Worm (Caenorhabditis elegans) whole organism, young adult: ENCODE results near the gene cpt-5.

ENCODE experiments used
- B0019.2 ChIP-seq: fragments of 200-800 bp; sonication (Bioruptor generic); conservative IDR thresholded peaks from 2 replicates; pipeline ENCODE4 v1.3.6; 2022; ENCODE audit warnings: missing genetic modification reagents, missing genetic modification characterization, missing compliant biosample characterization
- B0261.1 ChIP-seq: sonication (generic microtip); optimal IDR thresholded peaks from 2 replicates; lab custom pipeline; 2016; ENCODE audit warnings: mild to moderate bottlenecking, missing genetic modification characterization, moderate library complexity, missing compliant biosample characterization
- C06A6.2 ChIP-seq: fragments of 200-800 bp; sonication (Bioruptor generic); conservative IDR thresholded peaks from 2 replicates; pipeline ENCODE4 v1.3.6; 2022; ENCODE audit warnings: missing genetic modification characterization, missing compliant biosample characterization
- D2030.7 ChIP-seq: fragments of 200-800 bp; sonication (Bioruptor generic); IDR thresholded peaks from 2 replicates; pipeline ENCODE4 v1.3.6; 2022; ENCODE audit warnings: missing genetic modification reagents, missing genetic modification characterization, missing compliant biosample characterization
- F33H1.4 ChIP-seq: fragments of 200-800 bp; sonication (Bioruptor generic); IDR thresholded peaks from 2 replicates; pipeline ENCODE4 v1.3.6; 2022; ENCODE audit warnings: missing genetic modification reagents, missing genetic modification characterization, missing compliant biosample characterization
- F37B4.10 ChIP-seq: fragments of 200-800 bp; sonication (Bioruptor generic); IDR thresholded peaks from 2 replicates; pipeline ENCODE4 v1.3.6; 2022; ENCODE audit warnings: missing genetic modification characterization, missing compliant biosample characterization
- Y56A3A.18 ChIP-seq: fragments of 200-800 bp; sonication (Bioruptor generic); IDR thresholded peaks from 2 replicates; pipeline ENCODE4 v1.3.6; 2022; ENCODE audit warnings: missing genetic modification reagents, missing genetic modification characterization, missing compliant biosample characterization
- ama-1 ChIP-seq, 3 experiments: fragments of 150-350 bp in 1 of 3; sonication (generic microtip) in 2 of 3; optimal IDR thresholded peaks; 2 replicates each; lab custom pipeline; 2014 to 2018; ENCODE audit warnings: missing biosample characterization in 2 of 3, missing genetic modification characterization in 2 of 3, missing genetic modification reagents in 2 of 3
- aptf-2 ChIP-seq: fragments of 200-800 bp; sonication (Bioruptor generic); conservative IDR thresholded peaks from 2 replicates; pipeline ENCODE4 v1.3.6; 2022; ENCODE audit warnings: missing genetic modification reagents, missing genetic modification characterization, missing compliant biosample characterization
- aptf-3 ChIP-seq: fragments of 200-800 bp; sonication (Bioruptor generic); IDR thresholded peaks from 2 replicates; pipeline ENCODE4 v1.3.6; 2022; ENCODE audit warnings: missing genetic modification characterization, missing compliant biosample characterization
- attf-3 ChIP-seq: fragments of 200-800 bp; sonication (Bioruptor generic); conservative IDR thresholded peaks from 2 replicates; pipeline ENCODE4 v1.3.6; 2022; ENCODE audit warnings: missing genetic modification reagents, missing genetic modification characterization, missing compliant biosample characterization
- attf-6 ChIP-seq: fragments of 200-800 bp; sonication (Bioruptor generic); IDR thresholded peaks from 2 replicates; pipeline ENCODE4 v1.3.6; 2022; ENCODE audit warnings: missing genetic modification reagents, missing genetic modification characterization, missing compliant biosample characterization
- bed-2 ChIP-seq: fragments of 200-800 bp; sonication (Bioruptor generic); IDR thresholded peaks from 2 replicates; pipeline ENCODE4 v1.3.6; 2022; ENCODE audit warnings: missing genetic modification reagents, missing genetic modification characterization, missing compliant biosample characterization
- cebp-2 ChIP-seq: fragments of 200-800 bp; sonication (Bioruptor generic); IDR thresholded peaks from 2 replicates; pipeline ENCODE4 v1.3.6; 2022; ENCODE audit warnings: missing genetic modification characterization, missing compliant biosample characterization
- ceh-100 ChIP-seq: fragments of 200-800 bp; sonication (Bioruptor generic); IDR thresholded peaks from 2 replicates; pipeline ENCODE4 v1.3.6; 2022; ENCODE audit warnings: missing genetic modification reagents, missing genetic modification characterization, missing compliant biosample characterization
- ceh-27 ChIP-seq: fragments of 200-800 bp; sonication (Bioruptor generic); optimal IDR thresholded peaks from 2 replicates; lab custom pipeline; 2018; ENCODE audit warnings: mild to moderate bottlenecking, missing genetic modification characterization, moderate library complexity, missing compliant biosample characterization
- ceh-91 ChIP-seq: fragments of 200-800 bp; sonication (Bioruptor generic); IDR thresholded peaks from 2 replicates; pipeline ENCODE4 v1.3.6; 2022; ENCODE audit warnings: missing genetic modification reagents, missing genetic modification characterization, missing compliant biosample characterization
- egrh-3 ChIP-seq: fragments of 200-800 bp; sonication (Bioruptor generic); IDR thresholded peaks from 2 replicates; pipeline ENCODE4 v1.3.6; 2022; ENCODE audit warnings: missing genetic modification reagents, missing genetic modification characterization, missing compliant biosample characterization
- ets-4 ChIP-seq: fragments of 200-800 bp; sonication (Bioruptor generic); optimal IDR thresholded peaks from 2 replicates; lab custom pipeline; 2018; ENCODE audit warnings: mild to moderate bottlenecking, missing genetic modification characterization, missing compliant biosample characterization
- fkh-3 ChIP-seq: sonication (generic microtip); optimal IDR thresholded peaks from 2 replicates; lab custom pipeline; 2016; ENCODE audit warnings: mild to moderate bottlenecking, missing genetic modification characterization, missing compliant biosample characterization
- gei-17 ChIP-seq: fragments of 200-800 bp; sonication (Bioruptor generic); optimal IDR thresholded peaks from 2 replicates; lab custom pipeline; 2018; ENCODE audit warnings: mild to moderate bottlenecking, missing genetic modification characterization, missing compliant biosample characterization
- him-1 ChIP-seq: sonication (generic microtip); optimal IDR thresholded peaks from 2 replicates; lab custom pipeline; 2016; ENCODE audit warnings: missing genotype, missing genetic modification reagents, missing genetic modification characterization, missing compliant biosample characterization
- hlh-26 ChIP-seq: fragments of 200-800 bp; sonication (Bioruptor generic); conservative IDR thresholded peaks from 2 replicates; pipeline ENCODE4 v1.3.6; 2022; ENCODE audit warnings: missing genetic modification reagents, missing genetic modification characterization, missing compliant biosample characterization
- hmg-20 ChIP-seq: fragments of 200-800 bp; sonication (Bioruptor generic); IDR thresholded peaks from 2 replicates; pipeline ENCODE4 v1.3.6; 2022; ENCODE audit warnings: missing genetic modification reagents, missing genetic modification characterization, missing compliant biosample characterization
- hsf-1 ChIP-seq: fragments of 200-800 bp; sonication (Bioruptor generic); IDR thresholded peaks from 2 replicates; pipeline ENCODE4 v1.3.6; 2022; ENCODE audit warnings: missing genetic modification reagents, missing genetic modification characterization, missing compliant biosample characterization
- lag-1 ChIP-seq: fragments of 200-800 bp; sonication (Bioruptor generic); IDR thresholded peaks from 2 replicates; pipeline ENCODE4 v1.3.6; 2022; ENCODE audit warnings: missing genetic modification reagents, missing genetic modification characterization, missing compliant biosample characterization
- lin-35 ChIP-seq, 3 experiments: fragments of 150-350 bp in 2 of 3; sonication (generic microtip) in 1 of 3; optimal IDR thresholded peaks; 2 replicates each; lab custom pipeline; 2014 to 2018; ENCODE audit warnings: missing biosample characterization in 3 of 3, missing genetic modification characterization in 3 of 3, missing genetic modification reagents in 3 of 3
- lsl-1 ChIP-seq: fragments of 200-800 bp; sonication (Bioruptor generic); optimal IDR thresholded peaks from 2 replicates; lab custom pipeline; 2018; ENCODE audit warnings: mild to moderate bottlenecking, missing genetic modification characterization, moderate library complexity, missing compliant biosample characterization
- lsy-27 ChIP-seq: sonication (generic microtip); optimal IDR thresholded peaks from 2 replicates; lab custom pipeline; 2017; ENCODE audit warnings: missing genetic modification characterization, mild to moderate bottlenecking, missing compliant biosample characterization, antibody characterized with exemption, missing genotype, borderline replicate concordance; ENCODE audit not compliant: insufficient read depth
- madf-10 ChIP-seq: sonication (generic microtip); optimal IDR thresholded peaks from 2 replicates; lab custom pipeline; 2016; ENCODE audit warnings: mild to moderate bottlenecking, missing genetic modification characterization, missing compliant biosample characterization
- madf-3 ChIP-seq: fragments of 200-800 bp; sonication (Bioruptor generic); IDR thresholded peaks from 2 replicates; pipeline ENCODE4 v1.3.6; 2022; ENCODE audit warnings: missing genetic modification reagents, missing genetic modification characterization, missing compliant biosample characterization
- nfyb-1 ChIP-seq: fragments of 200-800 bp; sonication (Bioruptor generic); IDR thresholded peaks from 2 replicates; pipeline ENCODE4 v1.3.6; 2022; ENCODE audit warnings: missing genetic modification reagents, missing genetic modification characterization, missing compliant biosample characterization
- rcor-1 ChIP-seq: fragments of 200-800 bp; sonication (Bioruptor generic); IDR thresholded peaks from 2 replicates; pipeline ENCODE4 v1.3.6; 2022; ENCODE audit warnings: missing genetic modification reagents, missing genetic modification characterization, missing compliant biosample characterization
- snpc-4 ChIP-seq, 5 experiments: fragments of 150-350 bp in 1 of 5; sonication (generic microtip) in 4 of 5; optimal IDR thresholded peaks; 2 replicates each; lab custom pipeline; 2014 to 2018; ENCODE audit warnings: missing genetic modification characterization in 5 of 5, missing biosample characterization in 3 of 5, antibody characterized with exemption in 2 of 5, mild to moderate bottlenecking in 2 of 5, missing compliant biosample characterization in 2 of 5, missing genotype in 2 of 5, moderate library complexity in 2 of 5, missing genetic modification reagents in 1 of 5
- somi-1 ChIP-seq: fragments of 200-800 bp; sonication (Bioruptor generic); optimal IDR thresholded peaks from 2 replicates; lab custom pipeline; 2018; ENCODE audit warnings: mild to moderate bottlenecking, missing genetic modification characterization, missing compliant biosample characterization
- tlf-1 ChIP-seq: fragments of 200-800 bp; sonication (Bioruptor generic); optimal IDR thresholded peaks from 2 replicates; lab custom pipeline; 2018; ENCODE audit warnings: mild to moderate bottlenecking, missing genetic modification characterization, missing compliant biosample characterization
- xnd-1 ChIP-seq: sonication (generic microtip); optimal IDR thresholded peaks from 2 replicates; lab custom pipeline; 2016; ENCODE audit warnings: missing genotype, missing genetic modification reagents, missing genetic modification characterization, missing compliant biosample characterization
- ztf-22 ChIP-seq: fragments of 200-800 bp; sonication (Bioruptor generic); optimal IDR thresholded peaks from 2 replicates; lab custom pipeline; 2018; ENCODE audit warnings: mild to moderate bottlenecking, missing genetic modification characterization, moderate library complexity, missing compliant biosample characterization
- ztf-26 ChIP-seq: sonication (generic microtip); optimal IDR thresholded peaks from 2 replicates; lab custom pipeline; 2017; ENCODE audit warnings: missing genetic modification characterization, missing compliant biosample characterization
- ztf-28 ChIP-seq: fragments of 200-800 bp; sonication (Bioruptor generic); IDR thresholded peaks from 2 replicates; pipeline ENCODE4 v1.3.6; 2022; ENCODE audit warnings: missing genetic modification reagents, missing genetic modification characterization, missing compliant biosample characterization
- ztf-3 ChIP-seq: fragments of 200-800 bp; sonication (Bioruptor generic); optimal IDR thresholded peaks from 2 replicates; lab custom pipeline; 2018; ENCODE audit warnings: mild to moderate bottlenecking, missing genetic modification characterization, missing compliant biosample characterization

cpt-5 gene

ce11 chrV:13866353-13866752 is 6.6 kb upstream of the cpt-5 start, which contains the start of gene nhr-175 (continued):
- TF ChIP-seq aptf-3 (GFP tag; lab: Robert Waterston, UW): no peak
- TF ChIP-seq, all 124 proteins: peak for 0

DNA sequence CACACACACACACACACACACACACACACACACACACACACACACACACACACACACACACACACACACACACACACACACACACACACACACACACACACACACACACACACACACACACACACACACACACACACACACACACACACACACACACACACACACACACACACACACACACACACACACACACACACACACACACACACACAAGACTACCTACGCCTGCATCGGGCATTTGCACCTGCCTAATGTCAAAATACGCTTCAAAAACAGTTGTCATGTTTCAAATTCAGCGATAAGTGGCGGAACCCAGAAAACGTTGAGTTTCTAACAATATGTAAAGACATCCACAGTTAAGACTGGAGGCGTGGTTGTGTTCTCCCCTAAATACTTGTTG is 4.1 kb upstream of the cpt-5 start:
- peak; percentile 10 for TF ChIP-seq ceh-27 (GFP tag; lab: Kevin White, UChicago)
- peak; percentile 76; the same call in 1 of the 2 replicates for TF ChIP-seq egrh-3 (GFP tag; lab: Robert Waterston, UW)

ce11 chrV:13869551-13869950 is 3.4 kb upstream of the cpt-5 start:
- no peak for TF ChIP-seq lsy-27
- no peak for TF ChIP-seq D2030.7 (GFP tag; lab: Robert Waterston, UW)
- TF ChIP-seq snpc-4 (GFP tag; optimal IDR thresholded peaks at IDR 0.05; lab: Kevin White, UChicago): no peak
- TF ChIP-seq snpc-4 (tag; optimal IDR thresholded peaks at IDR 0.05; lab: Kevin White, UChicago): no peak
- no peak for TF ChIP-seq ztf-28 (GFP tag; lab: Robert Waterston, UW)
- TF ChIP-seq lag-1 (GFP tag; lab: Robert Waterston, UW): no peak
- TF ChIP-seq ztf-22 (GFP tag; lab: Kevin White, UChicago): no peak
- TF ChIP-seq fkh-3: no peak
- no peak for TF ChIP-seq gei-17
- TF ChIP-seq somi-1 (GFP tag; lab: Kevin White, UChicago): no peak
- TF ChIP-seq him-1 (tag; lab: Kevin White, UChicago): no peak
- no peak for TF ChIP-seq aptf-2 (GFP tag; lab: Robert Waterston, UW)
- no peak for TF ChIP-seq nfyb-1 (GFP tag; lab: Robert Waterston, UW)
- TF ChIP-seq attf-6: no peak
- no peak for TF ChIP-seq ama-1 (optimal IDR thresholded peaks at IDR 0.05; lab: Kevin White, UChicago)
- TF ChIP-seq ama-1 (GFP tag; optimal IDR thresholded peaks at IDR 0.05; lab: Kevin White, UChicago): no peak
- no peak for TF ChIP-seq ceh-91 (GFP tag; lab: Robert Waterston, UW)
- TF ChIP-seq B0261.1 (tag; lab: Kevin White, UChicago): no peak
- TF ChIP-seq ztf-26: no peak
- TF ChIP-seq madf-10 (tag; lab: Kevin White, UChicago): no peak
- no peak for TF ChIP-seq cebp-2
- no peak for TF ChIP-seq C06A6.2 (GFP tag; lab: Robert Waterston, UW)

DNA sequence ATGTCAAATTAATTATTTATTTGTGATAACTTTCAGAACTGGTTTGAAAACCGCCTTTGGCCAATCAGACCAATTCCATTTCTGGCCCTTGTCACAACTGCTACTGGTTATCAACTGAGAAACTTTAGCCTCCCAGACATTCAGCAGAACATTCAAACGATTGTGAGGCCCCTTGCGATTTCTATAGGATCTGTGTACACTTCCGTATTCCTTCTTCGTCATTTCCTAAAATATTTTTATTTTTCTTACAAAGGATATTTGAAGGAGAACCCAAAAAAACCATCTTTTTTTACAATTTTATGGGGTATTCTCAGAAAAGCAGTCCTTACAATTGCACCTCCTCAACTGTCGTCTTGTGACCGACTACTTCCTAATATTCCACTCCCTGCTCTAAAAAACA is 328 bp downstream of the cpt-5 start:
- TF ChIP-seq hmg-20 (GFP tag; lab: Robert Waterston, UW) (no peak), B0019.2 (GFP tag; lab: Robert Waterston, UW) (no peak), hsf-1 (no peak), ceh-27 (GFP tag; lab: Kevin White, UChicago) (no peak)

DNA sequence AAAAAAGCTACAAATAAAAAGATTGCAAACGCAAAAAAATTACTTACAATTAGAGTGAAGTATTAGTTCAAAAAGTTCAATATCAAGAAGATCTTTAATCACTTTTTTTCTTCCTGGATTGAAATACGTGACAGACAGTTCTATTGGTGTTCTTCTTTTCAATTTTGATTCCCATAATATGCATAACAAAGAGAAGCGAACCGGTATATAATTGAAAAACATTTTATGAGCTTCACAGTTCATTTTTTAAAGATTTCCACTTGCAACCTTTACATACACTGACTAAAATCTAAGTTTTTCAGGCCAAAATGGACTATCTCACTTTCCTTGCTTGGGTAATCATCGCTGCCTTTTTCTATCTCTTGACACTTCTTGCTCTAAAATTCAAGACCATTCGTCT is 3.5 kb downstream of the cpt-5 start, which contains the start of gene T22G5.1:
T22G5.1 (plus strand) TSS at position 301 of the 400 bp plus-strand sequence.
- TF ChIP-seq tlf-1 (GFP tag; lab: Kevin White, UChicago) (no peak), bed-2 (GFP tag; lab: Robert Waterston, UW) (no peak), lsl-1 (GFP tag; lab: Kevin White, UChicago) (no peak), ztf-3 (GFP tag; lab: Kevin White, UChicago) (no peak), ets-4 (GFP tag; lab: Kevin White, UChicago) (no peak), ceh-100 (GFP tag; lab: Robert Waterston, UW) (no peak), F33H1.4 (GFP tag; lab: Robert Waterston, UW) (no peak), Y56A3A.18 (GFP tag; lab: Robert Waterston, UW) (no peak), madf-10 (tag; lab: Kevin White, UChicago) (no peak), nfyb-1 (GFP tag; lab: Robert Waterston, UW) (no peak), cebp-2 (no peak), F37B4.10 (GFP tag; lab: Robert Waterston, UW) (no peak), madf-3 (GFP tag; lab: Robert Waterston, UW) (no peak), lsy-27 (no peak), attf-3 (no peak), xnd-1 (no peak), lin-35 (GFP tag; optimal IDR thresholded peaks at IDR 0.05; lab: Kevin White, UChicago) (no peak), aptf-2 (GFP tag; lab: Robert Waterston, UW) (no peak), hlh-26 (GFP tag; lab: Robert Waterston, UW) (no peak), rcor-1 (GFP tag; lab: Robert Waterston, UW) (no peak)
